Fruit fly (Drosophila melanogaster) whole organism, embryonic: ENCODE results near the gene Oatp33Eb.

Experiments used
- dan ChIP-seq: fragments of 200-800 bp; sonication (Bioruptor generic); IDR thresholded peaks from 2 replicates; pipeline ENCODE4 v1.3.6; 2022; ENCODE audit warnings: missing biosample characterization, missing genetic modification characterization
- p53 ChIP-seq: fragments of 200-800 bp; sonication (Bioruptor generic); optimal IDR thresholded peaks from 2 replicates; lab custom pipeline; 2016; ENCODE audit warnings: missing biosample characterization, missing genetic modification characterization
- repo ChIP-seq: fragments of 200-800 bp; sonication (Bioruptor generic); optimal IDR thresholded peaks from 2 replicates; lab custom pipeline; 2016; ENCODE audit warnings: missing biosample characterization, missing genetic modification characterization
- rib ChIP-seq: fragments of 200-800 bp; sonication (Bioruptor generic); IDR thresholded peaks from 2 replicates; pipeline ENCODE4 v1.3.6; 2022; ENCODE audit warnings: missing biosample characterization, missing genetic modification characterization

- TF ChIP-seq repo, result no peak
- TF ChIP-seq rib (GFP tag; lab: Robert Waterston, UW), result no peak
- TF ChIP-seq p53, result no peak
- TF ChIP-seq dan (GFP tag; lab: Robert Waterston, UW), result no peak
Observed at dm6 chr2L:12453192-12453800, 5.0 kb downstream of the Oatp33Eb start, which contains the start of gene CG5418.
